Fruit fly (Drosophila melanogaster) whole organism, embryonic: ENCODE results near the gene VhaSFD.
A peak's percentile ranks its signal among the peaks of the same experiment; 100 is the strongest.

ENCODE experiments used
- Bdp1 ChIP-seq: fragments of 200-800 bp; sonication (Bioruptor generic); optimal IDR thresholded peaks from 3 replicates; lab custom pipeline; 2016; ENCODE audit warnings: missing biosample characterization, missing genetic modification characterization
- Blimp-1 ChIP-seq: fragments of 200-800 bp; sonication (Bioruptor generic); optimal IDR thresholded peaks from 3 replicates; lab custom pipeline; 2018; ENCODE audit warnings: missing biosample characterization, missing genetic modification characterization, mild to moderate bottlenecking, moderate library complexity, missing genetic modification reagents
- CG11560 ChIP-seq: fragments of 200-800 bp; sonication (Bioruptor generic); IDR thresholded peaks from 3 replicates; pipeline ENCODE4 v1.3.6; 2022; ENCODE audit warnings: missing biosample characterization, missing genetic modification characterization
- CG11696 ChIP-seq: fragments of 200-800 bp; sonication (Bioruptor generic); IDR thresholded peaks from 2 replicates; pipeline ENCODE4 v1.3.6; 2022; ENCODE audit warnings: missing biosample characterization, missing genetic modification characterization
- CG11723 ChIP-seq: fragments of 200-800 bp; sonication (Bioruptor generic); optimal IDR thresholded peaks from 2 replicates; lab custom pipeline; 2017; ENCODE audit warnings: missing biosample characterization, mild to moderate bottlenecking, missing genetic modification characterization
- CG12659 ChIP-seq: fragments of 200-800 bp; sonication (Bioruptor generic); optimal IDR thresholded peaks from 3 replicates; lab custom pipeline; 2017; ENCODE audit warnings: mild to moderate bottlenecking, missing biosample characterization, missing genetic modification reagents, missing genetic modification characterization
- CG15011 ChIP-seq: fragments of 200-800 bp; sonication (Bioruptor generic); optimal IDR thresholded peaks from 3 replicates; lab custom pipeline; 2018; ENCODE audit warnings: missing biosample characterization, mild to moderate bottlenecking, missing genetic modification characterization
- CG1529 ChIP-seq: fragments of 200-800 bp; sonication (Bioruptor generic); optimal IDR thresholded peaks from 3 replicates; lab custom pipeline; 2018; ENCODE audit warnings: missing biosample characterization, missing genetic modification characterization
- CG16779 ChIP-seq: fragments of 200-800 bp; sonication (Bioruptor generic); IDR thresholded peaks from 2 replicates; pipeline ENCODE4 v1.3.6; 2022; ENCODE audit warnings: missing biosample characterization, missing genetic modification characterization
- CG16863 ChIP-seq: fragments of 200-800 bp; sonication (Bioruptor generic); optimal IDR thresholded peaks from 3 replicates; lab custom pipeline; 2016; ENCODE audit warnings: missing biosample characterization, missing genetic modification characterization
- CG18599 ChIP-seq: fragments of 200-800 bp; sonication (Bioruptor generic); optimal IDR thresholded peaks from 3 replicates; lab custom pipeline; 2017; ENCODE audit warnings: missing biosample characterization, missing genetic modification characterization, mild to moderate bottlenecking, moderate library complexity, missing genetic modification reagents
- CG2116 ChIP-seq: fragments of 200-800 bp; sonication (Bioruptor generic); optimal IDR thresholded peaks from 3 replicates; lab custom pipeline; 2018; ENCODE audit warnings: missing biosample characterization, mild to moderate bottlenecking, missing genetic modification characterization
- CG2712 ChIP-seq: fragments of 200-800 bp; optimal IDR thresholded peaks from 3 replicates; lab custom pipeline; 2019; ENCODE audit warnings: missing biosample characterization, mild to moderate bottlenecking, missing genetic modification characterization, moderate library complexity
- CG33213 ChIP-seq: fragments of 200-800 bp; sonication (Bioruptor generic); optimal IDR thresholded peaks from 3 replicates; lab custom pipeline; 2016; ENCODE audit warnings: missing biosample characterization, missing genetic modification characterization
- CG34422 ChIP-seq: fragments of 200-800 bp; sonication (Bioruptor generic); IDR thresholded peaks from 3 replicates; pipeline ENCODE4 v1.3.6; 2022; ENCODE audit warnings: missing biosample characterization, missing genetic modification characterization
- CG3838 ChIP-seq: fragments of 200-800 bp; sonication (Bioruptor generic); optimal IDR thresholded peaks from 3 replicates; lab custom pipeline; 2016; ENCODE audit warnings: missing biosample characterization, missing genetic modification characterization
- CG4707 ChIP-seq: fragments of 200-800 bp; sonication (Bioruptor generic); optimal IDR thresholded peaks from 2 replicates; lab custom pipeline; 2018; ENCODE audit warnings: missing biosample characterization, mild to moderate bottlenecking, missing genetic modification characterization, moderate library complexity
- CG6791 ChIP-seq: fragments of 200-800 bp; sonication (Bioruptor generic); IDR thresholded peaks from 3 replicates; pipeline ENCODE4 v1.3.6; 2022; ENCODE audit warnings: missing biosample characterization, missing genetic modification characterization; ENCODE audit not compliant: partially characterized antibody
- CG6813 ChIP-seq: fragments of 200-800 bp; sonication (Bioruptor generic); optimal IDR thresholded peaks from 2 replicates; lab custom pipeline; 2017; ENCODE audit warnings: missing biosample characterization, missing genetic modification characterization, mild to moderate bottlenecking, moderate library complexity, missing genetic modification reagents
- CG7271 ChIP-seq: fragments of 200-800 bp; sonication (Bioruptor generic); optimal IDR thresholded peaks from 2 replicates; lab custom pipeline; 2018; ENCODE audit warnings: missing biosample characterization, mild to moderate bottlenecking, missing genetic modification characterization, moderate library complexity
- CG8290 ChIP-seq, 3 experiments: fragments of 200-800 bp; sonication (Bioruptor generic); optimal IDR thresholded peaks; 2 replicates each; lab custom pipeline; 2016 to 2019; ENCODE audit warnings: missing biosample characterization in 3 of 3, missing genetic modification characterization in 3 of 3, mild to moderate bottlenecking in 2 of 3, moderate library complexity in 1 of 3
- CG9797 ChIP-seq: fragments of 200-800 bp; sonication (Bioruptor generic); optimal IDR thresholded peaks from 3 replicates; lab custom pipeline; 2018; ENCODE audit warnings: missing biosample characterization, mild to moderate bottlenecking, missing genetic modification characterization
- D19A ChIP-seq: fragments of 200-800 bp; optimal IDR thresholded peaks from 3 replicates; lab custom pipeline; 2019; ENCODE audit warnings: missing biosample characterization, mild to moderate bottlenecking, missing genetic modification characterization, moderate library complexity
- Dip3 ChIP-seq: fragments of 200-800 bp; sonication (Bioruptor generic); optimal IDR thresholded peaks from 3 replicates; lab custom pipeline; 2016; ENCODE audit warnings: missing biosample characterization, missing genetic modification characterization
- Doc2 ChIP-seq: fragments of 200-800 bp; sonication (Bioruptor generic); IDR thresholded peaks from 2 replicates; pipeline ENCODE4 v1.3.6; 2022; ENCODE audit warnings: missing biosample characterization, missing genetic modification characterization
- HHEX ChIP-seq: fragments of 200-800 bp; sonication (Bioruptor generic); optimal IDR thresholded peaks from 3 replicates; lab custom pipeline; 2017; ENCODE audit warnings: missing biosample characterization, mild to moderate bottlenecking, missing genetic modification characterization, missing genetic modification reagents
- Hr78 ChIP-seq, 2 experiments: fragments of 200-800 bp in 1 of 2; fragments of >200 bp in 1 of 2; sonication (Bioruptor generic) in 1 of 2; optimal IDR thresholded peaks; 2 replicates each; lab custom pipeline; 2017 to 2019; ENCODE audit warnings: missing biosample characterization in 2 of 2, missing genetic modification characterization in 2 of 2, mild to moderate bottlenecking in 1 of 2, moderate library complexity in 1 of 2
- MBD-R2 ChIP-seq: fragments of 200-800 bp; sonication (Bioruptor generic); IDR thresholded peaks from 2 replicates; pipeline ENCODE4 v1.3.6; 2022; ENCODE audit warnings: missing biosample characterization, missing genetic modification characterization
- NFAT ChIP-seq: fragments of 200-800 bp; sonication (Bioruptor generic); IDR thresholded peaks from 2 replicates; pipeline ENCODE4 v1.3.6; 2022; ENCODE audit warnings: missing biosample characterization, missing genetic modification characterization
- Spps ChIP-seq: fragments of 200-800 bp; sonication (Bioruptor generic); optimal IDR thresholded peaks from 2 replicates; lab custom pipeline; 2018; ENCODE audit warnings: missing biosample characterization, mild to moderate bottlenecking, missing genetic modification characterization
- bcd ChIP-seq: fragments of 200-800 bp; sonication (Bioruptor generic); optimal IDR thresholded peaks from 2 replicates; lab custom pipeline; 2017; ENCODE audit warnings: missing biosample characterization, mild to moderate bottlenecking, missing genetic modification characterization
- bigmax ChIP-seq: fragments of 200-800 bp; sonication (Bioruptor generic); optimal IDR thresholded peaks from 2 replicates; lab custom pipeline; 2018; ENCODE audit warnings: missing biosample characterization, mild to moderate bottlenecking, missing genetic modification characterization
- danr ChIP-seq: fragments of 200-800 bp; sonication (Bioruptor generic); IDR thresholded peaks from 2 replicates; pipeline ENCODE4 v1.3.6; 2022; ENCODE audit warnings: missing biosample characterization, missing genetic modification characterization
- gt ChIP-seq: fragments of 200-800 bp; sonication (Bioruptor generic); IDR thresholded peaks from 2 replicates; pipeline ENCODE4 v1.3.6; 2022; ENCODE audit warnings: missing biosample characterization, missing genetic modification characterization
- ind ChIP-seq: fragments of 200-800 bp; sonication (Bioruptor generic); optimal IDR thresholded peaks from 3 replicates; lab custom pipeline; 2016; ENCODE audit warnings: missing biosample characterization, missing genetic modification characterization
- jing ChIP-seq: fragments of 200-800 bp; sonication (Bioruptor generic); optimal IDR thresholded peaks from 2 replicates; lab custom pipeline; 2018; ENCODE audit warnings: missing biosample characterization, mild to moderate bottlenecking, missing genetic modification characterization
- kah ChIP-seq: fragments of 200-800 bp; sonication (Bioruptor generic); optimal IDR thresholded peaks from 2 replicates; lab custom pipeline; 2018; ENCODE audit warnings: missing biosample characterization, mild to moderate bottlenecking, missing genetic modification characterization
- kni ChIP-seq: fragments of 200-800 bp; sonication (Bioruptor generic); optimal IDR thresholded peaks from 3 replicates; lab custom pipeline; 2017; ENCODE audit warnings: mild to moderate bottlenecking, missing biosample characterization, missing genetic modification reagents, missing genetic modification characterization
- lov ChIP-seq, 2 experiments: fragments of 200-800 bp in 1 of 2; fragments of >200 bp in 1 of 2; sonication (Bioruptor generic) in 1 of 2; IDR thresholded peaks in 1 of 2; optimal IDR thresholded peaks in 1 of 2; 2 replicates in 1 of 2; 3 replicates in 1 of 2; pipeline versions ENCODE4 v1.3.6 to Lab custom; 2017 to 2022; ENCODE audit warnings: missing biosample characterization in 1 of 2, missing genetic modification characterization in 1 of 2
- org-1 ChIP-seq: fragments of 200-800 bp; sonication (Bioruptor generic); optimal IDR thresholded peaks from 2 replicates; lab custom pipeline; 2017; ENCODE audit warnings: missing biosample characterization, missing genetic modification characterization
- pb ChIP-seq: fragments of 200-800 bp; sonication (Bioruptor generic); optimal IDR thresholded peaks from 3 replicates; lab custom pipeline; 2016; ENCODE audit warnings: missing biosample characterization, missing genetic modification characterization
- sc ChIP-seq, 3 experiments: fragments of >200 bp in 2 of 3; fragments of 200-800 bp in 1 of 3; sonication (Bioruptor generic) in 1 of 3; optimal IDR thresholded peaks; 2 replicates in 2 of 3; 3 replicates in 1 of 3; lab custom pipeline; 2017; ENCODE audit warnings: mild to moderate bottlenecking in 1 of 3, missing biosample characterization in 1 of 3, missing genetic modification characterization in 1 of 3, missing genetic modification reagents in 1 of 3
- sens-2 ChIP-seq: fragments of 200-800 bp; sonication (Bioruptor generic); IDR thresholded peaks from 2 replicates; pipeline ENCODE4 v1.3.6; 2022; ENCODE audit warnings: missing biosample characterization, missing genetic modification characterization
- sug ChIP-seq: fragments of 200-800 bp; optimal IDR thresholded peaks from 2 replicates; lab custom pipeline; 2019; ENCODE audit warnings: missing biosample characterization, mild to moderate bottlenecking, missing genetic modification characterization, moderate library complexity
- trh ChIP-seq: fragments of 200-800 bp; sonication (Bioruptor generic); optimal IDR thresholded peaks from 2 replicates; lab custom pipeline; 2016; ENCODE audit warnings: missing biosample characterization, missing genetic modification characterization
- vfl ChIP-seq: fragments of 200-800 bp; sonication (Bioruptor generic); optimal IDR thresholded peaks from 2 replicates; lab custom pipeline; 2016; ENCODE audit warnings: missing biosample characterization, missing genetic modification characterization
- wor ChIP-seq: fragments of 200-800 bp; sonication (Bioruptor generic); IDR thresholded peaks from 2 replicates; pipeline ENCODE4 v1.3.6; 2022; ENCODE audit warnings: missing biosample characterization, missing genetic modification characterization
- yki ChIP-seq: fragments of >200 bp; optimal IDR thresholded peaks from 3 replicates; lab custom pipeline; 2018

Gene VhaSFD

DNA sequence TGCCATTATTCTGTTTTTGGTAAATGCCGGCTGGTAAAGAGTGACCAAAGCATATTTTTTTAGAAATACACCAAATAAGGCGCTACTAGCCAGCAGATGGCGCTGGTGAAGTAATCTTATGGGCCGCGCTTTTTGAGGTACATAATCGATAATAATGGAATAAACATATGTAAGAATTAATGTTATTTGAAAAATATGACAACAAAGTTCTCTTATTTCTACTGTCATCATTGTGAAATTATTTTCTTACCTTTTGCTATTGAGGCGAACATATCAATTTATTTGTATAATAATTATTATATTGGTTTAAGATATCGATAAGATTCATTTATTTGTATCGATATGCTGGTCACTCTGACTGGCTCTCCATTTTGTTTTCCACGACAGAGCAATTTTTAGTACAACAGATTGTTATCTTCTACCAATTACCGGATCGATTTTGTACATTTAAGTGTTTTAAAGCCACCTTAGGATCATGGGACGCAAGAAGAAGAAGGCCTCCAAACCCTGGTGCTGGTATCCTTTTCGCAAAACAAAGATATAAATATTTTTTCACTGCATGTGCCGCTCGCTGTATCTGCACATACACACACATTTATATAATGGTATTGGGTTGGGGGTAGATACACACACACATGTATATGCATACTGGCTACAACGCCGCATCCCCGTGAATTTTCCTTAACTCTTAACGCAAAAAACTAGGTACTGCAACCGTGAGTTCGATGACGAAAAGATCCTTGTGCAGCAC, 15.6 kb upstream of the VhaSFD start, which contains the start of the genes LSm7 and BuGZ (continued):
- TF ChIP-seq ind (GFP tag; lab: Kevin White, UChicago) (peak; percentile 22), bigmax (GFP tag; lab: Kevin White, UChicago) (no peak), CG16863 (GFP tag; lab: Kevin White, UChicago) (no peak), CG9797 (GFP tag; lab: Kevin White, UChicago) (peak; percentile 82), CG1529 (GFP tag; lab: Kevin White, UChicago) (peak; percentile 17), MBD-R2 (GFP tag; lab: Robert Waterston, UW) (peak; percentile 74), CG11696 (no peak), Bdp1 (GFP tag; lab: Kevin White, UChicago) (no peak), wor (GFP tag; lab: Robert Waterston, UW) (no peak), vfl (GFP tag; lab: Kevin White, UChicago) (no peak), Blimp-1 (no peak), NFAT (GFP tag; lab: Robert Waterston, UW) (no peak; the same call in 1 of the 2 replicates), CG18599 (no peak), danr (no peak), CG2116 (peak; percentile 85), Dip3 (no peak), CG8290 (GFP tag; optimal IDR thresholded peaks at IDR 0.05; lab: Kevin White, UChicago) (peak; percentile 29), CG8290 (tag; optimal IDR thresholded peaks at IDR 0.05; lab: Kevin White, UChicago) (no peak), trh (GFP tag; lab: Kevin White, UChicago) (no peak), CG6791 (no peak), CG15011 (GFP tag; lab: Kevin White, UChicago) (no peak), lov (optimal IDR thresholded peaks at IDR 0.05; lab: Kevin White, UChicago) (no peak), lov (GFP tag; IDR thresholded peaks at IDR 0.05; lab: Robert Waterston, UW) (no peak), D19A (tag; lab: Kevin White, UChicago) (no peak), pb (GFP tag; lab: Kevin White, UChicago) (no peak), CG11723 (GFP tag; lab: Kevin White, UChicago) (no peak), kni (GFP tag; lab: Kevin White, UChicago) (no peak), kah (GFP tag; lab: Kevin White, UChicago) (no peak), CG34422 (GFP tag; lab: Robert Waterston, UW) (peak; percentile 22; the same call in 1 of the 3 replicates), CG33213 (peak; percentile 58), CG11560 (tag; lab: Robert Waterston, UW) (peak; percentile 80; the same call in 2 of the 3 replicates), HHEX (GFP tag; lab: Kevin White, UChicago) (peak; percentile 40), CG16779 (GFP tag; lab: Robert Waterston, UW) (no peak), Hr78 (GFP tag; optimal IDR thresholded peaks at IDR 0.05; lab: Kevin White, UChicago) (no peak), gt (no peak), CG7271 (tag; lab: Kevin White, UChicago) (no peak), sug (tag; lab: Kevin White, UChicago) (peak; percentile 53), CG3838 (GFP tag; lab: Kevin White, UChicago) (no peak), org-1 (no peak), yki (lab: Kevin White, UChicago) (no peak), sens-2 (GFP tag; lab: Robert Waterston, UW) (no peak), sc (optimal IDR thresholded peaks at IDR 0.05; lab: Kevin White, UChicago) (no peak), sc (GFP tag; optimal IDR thresholded peaks at IDR 0.05; lab: Kevin White, UChicago) (no peak), Doc2 (GFP tag; lab: Robert Waterston, UW) (no peak), CG4707 (GFP tag; lab: Kevin White, UChicago) (no peak), bcd (peak; percentile 57), Spps (no peak), jing (GFP tag; lab: Kevin White, UChicago) (no peak), CG2712 (peak; percentile 65), CG12659 (GFP tag; lab: Kevin White, UChicago) (peak; percentile 85), CG6813 (GFP tag; lab: Kevin White, UChicago) (no peak)
